Worm (Caenorhabditis elegans): ENCODE results near the gene W06F12.3.
A peak's percentile ranks its signal among the peaks of the same experiment; 100 is the strongest.

DNA sequence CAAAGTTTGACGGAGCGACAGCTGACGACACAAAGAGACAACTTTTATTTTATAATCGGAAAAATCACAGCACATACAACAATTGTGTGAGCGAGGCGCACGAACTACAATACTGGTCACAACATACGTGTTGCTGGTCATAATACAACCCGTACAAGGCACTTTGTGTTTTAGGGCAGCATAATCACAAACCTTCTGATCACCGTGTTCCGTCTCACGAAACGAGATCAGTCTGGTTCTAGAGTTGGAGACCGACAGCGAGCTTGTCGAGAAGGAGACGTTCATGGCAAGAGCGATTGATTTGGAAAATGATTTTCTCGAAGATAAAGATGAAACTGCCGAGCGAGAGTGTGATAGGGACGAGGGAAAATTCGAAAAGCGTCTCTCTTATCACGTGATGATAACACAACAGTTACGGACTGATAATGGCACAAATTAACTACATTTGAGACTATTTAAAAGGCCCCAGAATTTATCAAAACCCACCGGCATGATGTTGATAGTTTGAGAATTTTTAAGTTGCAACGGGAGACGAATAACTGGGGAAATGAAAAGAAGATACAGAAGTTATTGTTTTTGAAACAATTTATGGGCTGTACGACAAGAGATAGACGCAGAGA lies 32.0 kb downstream of the W06F12.3 start:
- TF ChIP-seq nfya-1 (tag; optimal IDR thresholded peaks at IDR 0.05; ENCODE audit: insufficient read depth) (peak; percentile 8), elt-1 (tag; optimal IDR thresholded peaks at IDR 0.05) (no peak), pqm-1 (tag; optimal IDR thresholded peaks at IDR 0.05) (peak; percentile 46), skn-1 (tag; optimal IDR thresholded peaks at IDR 0.05) (no peak), nhr-12 (tag; optimal IDR thresholded peaks at IDR 0.05) (no peak), ceh-9 (tag; optimal IDR thresholded peaks at IDR 0.05) (no peak), ztf-11 (tag; optimal IDR thresholded peaks at IDR 0.05) (no peak)

Measured in whole organism, L3 larva.